Fruit fly (Drosophila melanogaster) whole organism: Measurements from ENCODE around the gene Grip163.

ENCODE experiments used
- CG8478 ChIP-seq: fragments of >200 bp; optimal IDR thresholded peaks from 2 replicates; lab custom pipeline; 2018; ENCODE audit warnings: inconsistent platforms
- EcR ChIP-seq, 2 experiments: fragments of >200 bp; optimal IDR thresholded peaks; 2 replicates each; lab custom pipeline; 2017; ENCODE audit warnings: missing biosample characterization in 2 of 2, missing genetic modification characterization in 2 of 2, missing genetic modification reagents in 2 of 2
- pan ChIP-seq: fragments of >200 bp; optimal IDR thresholded peaks from 2 replicates; lab custom pipeline; 2017
- psq ChIP-seq: fragments of >200 bp; optimal IDR thresholded peaks from 2 replicates; lab custom pipeline; 2017

- TF ChIP-seq CG8478 (lab: Kevin White, UChicago) (no peak), psq (lab: Kevin White, UChicago) (no peak), EcR (GFP tag; optimal IDR thresholded peaks at IDR 0.05; lab: Kevin White, UChicago) (no peak), pan (lab: Kevin White, UChicago) (no peak)
Measured at dm6 chr3L:11984606-11985005, 13.3 kb downstream of the Grip163 start, which contains the start of gene CG6938.
